Worm (Caenorhabditis elegans): Measurements from ENCODE around the gene coq-2.
"Not testable (repeated sequence)": the region's sequence is repeated elsewhere in the genome, so short reads cannot be mapped to it uniquely, and the experiment has no call there.

coq-2 gene

ce11 chrIII:6978875-6979274 lies 43.1 kb downstream of the coq-2 start (continued):
- TF ChIP-seq ref-2 (tag; optimal IDR thresholded peaks at IDR 0.05) (peak; percentile 62), ahr-1 (tag; optimal IDR thresholded peaks at IDR 0.05) (no peak), hlh-30 (tag; optimal IDR thresholded peaks at IDR 0.05; ENCODE audit: insufficient read depth) (peak; percentile 56), tbx-2 (tag; optimal IDR thresholded peaks at IDR 0.05) (peak; percentile 60), eyg-1 (tag; optimal IDR thresholded peaks at IDR 0.05) (no peak)

ce11 chrIII:6979584-6979983 lies 43.8 kb downstream of the coq-2 start, which contains the start of gene ceh-20:
ceh-20 (plus strand) TSS chrIII:6979884.
- TF ChIP-seq dve-1 (tag; optimal IDR thresholded peaks at IDR 0.05) (no peak), syd-9 (tag; optimal IDR thresholded peaks at IDR 0.05) (no peak), nhr-11 (tag; optimal IDR thresholded peaks at IDR 0.05) (no peak), ceh-34 (tag; optimal IDR thresholded peaks at IDR 0.05) (no peak), che-1 (tag; optimal IDR thresholded peaks at IDR 0.05) (no peak), ceh-19 (GFP tag; optimal IDR thresholded peaks at IDR 0.05) (no peak), nhr-232 (tag; optimal IDR thresholded peaks at IDR 0.05) (no peak), ceh-24 (tag; optimal IDR thresholded peaks at IDR 0.05) (no peak), fkh-10 (GFP tag; optimal IDR thresholded peaks at IDR 0.05) (no peak), ama-1 (optimal IDR thresholded peaks at IDR 0.05) (no peak), nfya-1 (tag; optimal IDR thresholded peaks at IDR 0.05) (no peak), dmd-4 (tag; optimal IDR thresholded peaks at IDR 0.05; ENCODE audit: borderline replicate concordance) (no peak), zip-5 (tag; optimal IDR thresholded peaks at IDR 0.05) (no peak), hlh-15 (tag; optimal IDR thresholded peaks at IDR 0.05) (no peak), elt-2 (tag; optimal IDR thresholded peaks at IDR 0.05) (no peak), ceh-30 (tag; optimal IDR thresholded peaks at IDR 0.05) (no peak), ceh-6 (GFP tag; optimal IDR thresholded peaks at IDR 0.05) (no peak)

ce11 chrIII:6981989-6982553 lies 46.3 kb downstream of the coq-2 start, which contains the start of gene F31E3.6:
F31E3.6 (plus strand) TSS chrIII:6982081.
- not testable (repeated sequence) for TF ChIP-seq pqm-1 (tag; optimal IDR thresholded peaks at IDR 0.05); ceh-24 (tag; optimal IDR thresholded peaks at IDR 0.05); mec-3 (tag; optimal IDR thresholded peaks at IDR 0.05; ENCODE audit: borderline replicate concordance)

- no peak for TF ChIP-seq tbx-7 (tag; optimal IDR thresholded peaks at IDR 0.05)
- TF ChIP-seq ceh-6 (GFP tag; optimal IDR thresholded peaks at IDR 0.05): no peak
- TF ChIP-seq ceh-18 (tag; optimal IDR thresholded peaks at IDR 0.05): peak; percentile 78
Measured at ce11 chrIII:6988060-6988459, 52.3 kb downstream of the coq-2 start.

Measured in whole organism, late embryonic.